Fruit fly (Drosophila melanogaster) whole organism, embryonic: Measurements from ENCODE around the gene Mon1.

Experiments
- Atf-2 ChIP-seq: fragments of 200-800 bp; sonication (Bioruptor generic); optimal IDR thresholded peaks from 2 replicates; lab custom pipeline; 2016; ENCODE audit warnings: missing biosample characterization, missing genetic modification characterization
- CG10209 ChIP-seq: fragments of 200-800 bp; sonication (Bioruptor generic); optimal IDR thresholded peaks from 3 replicates; lab custom pipeline; 2017; ENCODE audit warnings: missing biosample characterization, mild to moderate bottlenecking, missing genetic modification characterization, missing genetic modification reagents
- CG11085 ChIP-seq: fragments of 200-800 bp; sonication (Bioruptor generic); IDR thresholded peaks from 2 replicates; pipeline ENCODE4 v1.3.6; 2022; ENCODE audit warnings: missing biosample characterization, missing genetic modification characterization
- CG11398 ChIP-seq: fragments of 200-800 bp; sonication (Bioruptor generic); optimal IDR thresholded peaks from 2 replicates; lab custom pipeline; 2016; ENCODE audit warnings: missing biosample characterization, missing genetic modification characterization
- CG12071 ChIP-seq: fragments of 200-800 bp; sonication (Bioruptor generic); optimal IDR thresholded peaks from 3 replicates; lab custom pipeline; 2018; ENCODE audit warnings: missing biosample characterization, mild to moderate bottlenecking, missing genetic modification characterization
- CG12942 ChIP-seq: fragments of 200-800 bp; sonication (Bioruptor generic); optimal IDR thresholded peaks from 3 replicates; lab custom pipeline; 2016; ENCODE audit warnings: missing biosample characterization, missing genetic modification characterization
- CG15601 ChIP-seq: fragments of 200-800 bp; sonication (Bioruptor generic); optimal IDR thresholded peaks from 3 replicates; lab custom pipeline; 2019; ENCODE audit warnings: missing biosample characterization, mild to moderate bottlenecking, missing genetic modification characterization, moderate library complexity
- CG1603 ChIP-seq: fragments of 200-800 bp; sonication (Bioruptor generic); optimal IDR thresholded peaks from 2 replicates; lab custom pipeline; 2019; ENCODE audit warnings: missing biosample characterization, mild to moderate bottlenecking, missing genetic modification characterization, moderate library complexity
- CG16815 ChIP-seq: fragments of 200-800 bp; sonication (Bioruptor generic); optimal IDR thresholded peaks from 3 replicates; lab custom pipeline; 2017; ENCODE audit warnings: missing biosample characterization, mild to moderate bottlenecking, missing genetic modification characterization
- CG17612 ChIP-seq: fragments of 200-800 bp; sonication (Bioruptor generic); IDR thresholded peaks from 2 replicates; pipeline ENCODE4 v1.3.6; 2022; ENCODE audit warnings: missing biosample characterization, missing genetic modification characterization
- CG18476 ChIP-seq: fragments of 200-800 bp; sonication (Bioruptor generic); optimal IDR thresholded peaks from 2 replicates; lab custom pipeline; 2016; ENCODE audit warnings: missing biosample characterization, mild to moderate bottlenecking, missing genetic modification characterization
- CG18619 ChIP-seq: fragments of 200-800 bp; sonication (Bioruptor generic); optimal IDR thresholded peaks from 3 replicates; lab custom pipeline; 2017; ENCODE audit warnings: missing biosample characterization, mild to moderate bottlenecking, missing genetic modification characterization
- CG2678 ChIP-seq: fragments of 200-800 bp; sonication (Bioruptor generic); optimal IDR thresholded peaks from 3 replicates; lab custom pipeline; 2019; ENCODE audit warnings: missing biosample characterization, mild to moderate bottlenecking, missing genetic modification characterization, moderate library complexity
- CG3995 ChIP-seq: fragments of 200-800 bp; sonication (Bioruptor generic); optimal IDR thresholded peaks from 3 replicates; lab custom pipeline; 2016; ENCODE audit warnings: missing biosample characterization, missing genetic modification characterization
- CG42726 ChIP-seq: fragments of 200-800 bp; sonication (Bioruptor generic); IDR thresholded peaks from 2 replicates; pipeline ENCODE4 v1.3.6; 2022; ENCODE audit warnings: missing biosample characterization, missing genetic modification characterization; ENCODE audit not compliant: partially characterized antibody
- CG6175 ChIP-seq: fragments of 200-800 bp; sonication (Bioruptor generic); IDR thresholded peaks from 3 replicates; pipeline ENCODE4 v1.3.6; 2022; ENCODE audit warnings: missing biosample characterization, missing genetic modification characterization
- CG6254 ChIP-seq: fragments of 200-800 bp; sonication (Bioruptor generic); optimal IDR thresholded peaks from 3 replicates; lab custom pipeline; 2017; ENCODE audit warnings: mild to moderate bottlenecking, missing biosample characterization, missing genetic modification reagents, missing genetic modification characterization
- CG6689 ChIP-seq: fragments of 200-800 bp; sonication (Bioruptor generic); IDR thresholded peaks from 2 replicates; pipeline ENCODE4 v1.3.6; 2022; ENCODE audit warnings: missing biosample characterization, missing genetic modification characterization
- CG6813 ChIP-seq: fragments of 200-800 bp; sonication (Bioruptor generic); optimal IDR thresholded peaks from 2 replicates; lab custom pipeline; 2017; ENCODE audit warnings: missing biosample characterization, missing genetic modification characterization, mild to moderate bottlenecking, moderate library complexity, missing genetic modification reagents
- CG8944 ChIP-seq: fragments of 200-800 bp; sonication (Bioruptor generic); optimal IDR thresholded peaks from 3 replicates; lab custom pipeline; 2016; ENCODE audit warnings: missing biosample characterization, missing genetic modification characterization
- CTCF ChIP-seq: fragments of 200-800 bp; sonication (Bioruptor generic); optimal IDR thresholded peaks from 2 replicates; lab custom pipeline; 2017; ENCODE audit warnings: missing biosample characterization, mild to moderate bottlenecking, missing genetic modification characterization, moderate library complexity
- GATAe ChIP-seq: fragments of 200-800 bp; sonication (Bioruptor generic); conservative IDR thresholded peaks from 2 replicates; pipeline ENCODE4 v1.3.6; 2022; ENCODE audit warnings: missing biosample characterization, missing genetic modification characterization
- HLHmδ ChIP-seq: fragments of 200-800 bp; sonication (Bioruptor generic); optimal IDR thresholded peaks from 2 replicates; lab custom pipeline; 2018; ENCODE audit warnings: missing biosample characterization, mild to moderate bottlenecking, missing genetic modification characterization, moderate library complexity
- HmgD ChIP-seq: fragments of 200-800 bp; sonication (Bioruptor generic); optimal IDR thresholded peaks from 3 replicates; lab custom pipeline; 2016; ENCODE audit warnings: missing biosample characterization, missing genetic modification characterization
- HmgZ ChIP-seq: fragments of 200-800 bp; sonication (Bioruptor generic); optimal IDR thresholded peaks from 2 replicates; lab custom pipeline; 2018; ENCODE audit warnings: missing biosample characterization, mild to moderate bottlenecking, missing genetic modification characterization
- Hr39 ChIP-seq: fragments of >200 bp; optimal IDR thresholded peaks from 2 replicates; lab custom pipeline; 2017
- Hr78 ChIP-seq, 2 experiments: fragments of 200-800 bp in 1 of 2; fragments of >200 bp in 1 of 2; sonication (Bioruptor generic) in 1 of 2; optimal IDR thresholded peaks; 2 replicates each; lab custom pipeline; 2017 to 2019; ENCODE audit warnings: missing biosample characterization in 2 of 2, missing genetic modification characterization in 2 of 2, mild to moderate bottlenecking in 1 of 2, moderate library complexity in 1 of 2
- NfI ChIP-seq: fragments of 200-800 bp; sonication (Bioruptor generic); optimal IDR thresholded peaks from 3 replicates; lab custom pipeline; 2018; ENCODE audit warnings: missing biosample characterization, mild to moderate bottlenecking, missing genetic modification characterization, moderate library complexity
- Oli ChIP-seq: fragments of 200-800 bp; sonication (Bioruptor generic); optimal IDR thresholded peaks from 2 replicates; lab custom pipeline; 2018; ENCODE audit warnings: missing biosample characterization, mild to moderate bottlenecking, missing genetic modification characterization, moderate library complexity
- TFAM ChIP-seq: fragments of 200-800 bp; sonication (Bioruptor generic); optimal IDR thresholded peaks from 2 replicates; lab custom pipeline; 2017; ENCODE audit warnings: missing biosample characterization, missing genetic modification characterization, inconsistent platforms
- chif ChIP-seq, 2 experiments: fragments of 200-800 bp; sonication (Bioruptor generic); optimal IDR thresholded peaks; 3 replicates each; lab custom pipeline; 2016; ENCODE audit warnings: missing biosample characterization in 2 of 2, missing genetic modification characterization in 2 of 2
- ci ChIP-seq: fragments of 200-800 bp; sonication (Bioruptor generic); IDR thresholded peaks from 3 replicates; pipeline ENCODE4 v1.3.6; 2022; ENCODE audit warnings: missing biosample characterization, missing genetic modification characterization
- croc ChIP-seq: fragments of 200-800 bp; sonication (Bioruptor generic); conservative IDR thresholded peaks from 3 replicates; pipeline ENCODE4 v1.3.6; 2022; ENCODE audit warnings: missing biosample characterization, missing genetic modification characterization
- emc ChIP-seq: fragments of 200-800 bp; sonication (Bioruptor generic); optimal IDR thresholded peaks from 2 replicates; lab custom pipeline; 2016; ENCODE audit warnings: missing biosample characterization, missing genetic modification characterization
- fd96Cb ChIP-seq: fragments of 200-800 bp; sonication (Bioruptor generic); optimal IDR thresholded peaks from 2 replicates; lab custom pipeline; 2018; ENCODE audit warnings: missing biosample characterization, mild to moderate bottlenecking, missing genetic modification characterization, moderate library complexity
- grn ChIP-seq: fragments of 200-800 bp; sonication (Bioruptor generic); optimal IDR thresholded peaks from 3 replicates; lab custom pipeline; 2017; ENCODE audit warnings: missing biosample characterization, missing genetic modification characterization
- gt ChIP-seq: fragments of 200-800 bp; sonication (Bioruptor generic); IDR thresholded peaks from 2 replicates; pipeline ENCODE4 v1.3.6; 2022; ENCODE audit warnings: missing biosample characterization, missing genetic modification characterization
- her ChIP-seq: fragments of 200-800 bp; sonication (Bioruptor generic); optimal IDR thresholded peaks from 2 replicates; lab custom pipeline; 2016; ENCODE audit warnings: missing biosample characterization, missing genetic modification characterization
- inv ChIP-seq: fragments of 200-800 bp; sonication (Bioruptor generic); IDR thresholded peaks from 2 replicates; pipeline ENCODE4 v1.3.6; 2022; ENCODE audit warnings: missing biosample characterization, missing genetic modification characterization; ENCODE audit not compliant: partially characterized antibody
- lola ChIP-seq, 3 experiments: fragments of >200 bp in 2 of 3; fragments of 200-800 bp in 1 of 3; sonication (Bioruptor generic) in 1 of 3; optimal IDR thresholded peaks; 2 replicates each; lab custom pipeline; 2017 to 2019; ENCODE audit warnings: missing biosample characterization in 3 of 3, missing genetic modification characterization in 3 of 3, mild to moderate bottlenecking in 1 of 3, moderate library complexity in 1 of 3
- nom ChIP-seq: fragments of 200-800 bp; sonication (Bioruptor generic); optimal IDR thresholded peaks from 2 replicates; lab custom pipeline; 2017; ENCODE audit warnings: missing biosample characterization, missing genetic modification characterization, mild to moderate bottlenecking, moderate library complexity, missing genetic modification reagents
- oc ChIP-seq: fragments of 200-800 bp; sonication (Bioruptor generic); optimal IDR thresholded peaks from 2 replicates; lab custom pipeline; 2018; ENCODE audit warnings: missing biosample characterization, mild to moderate bottlenecking, missing genetic modification characterization, moderate library complexity
- shn ChIP-seq: fragments of 200-800 bp; sonication (Bioruptor generic); optimal IDR thresholded peaks from 3 replicates; lab custom pipeline; 2016; ENCODE audit warnings: missing biosample characterization, missing genetic modification characterization
- slou ChIP-seq: fragments of 200-800 bp; sonication (Bioruptor generic); optimal IDR thresholded peaks from 3 replicates; lab custom pipeline; 2016; ENCODE audit warnings: missing biosample characterization, missing genetic modification characterization
- slp2 ChIP-seq: fragments of 200-800 bp; sonication (Bioruptor generic); optimal IDR thresholded peaks from 2 replicates; lab custom pipeline; 2016; ENCODE audit warnings: missing biosample characterization, missing genetic modification characterization
- tap ChIP-seq: fragments of 200-800 bp; optimal IDR thresholded peaks from 3 replicates; lab custom pipeline; 2019; ENCODE audit warnings: missing biosample characterization, mild to moderate bottlenecking, missing genetic modification characterization, moderate library complexity
- tx ChIP-seq: fragments of 200-800 bp; sonication (Bioruptor generic); optimal IDR thresholded peaks from 2 replicates; lab custom pipeline; 2016; ENCODE audit warnings: missing biosample characterization, missing genetic modification characterization
- unpg ChIP-seq: fragments of 200-800 bp; sonication (Bioruptor generic); optimal IDR thresholded peaks from 3 replicates; lab custom pipeline; 2018; ENCODE audit warnings: missing biosample characterization, mild to moderate bottlenecking, missing genetic modification characterization, moderate library complexity
- usp ChIP-seq: fragments of >200 bp; optimal IDR thresholded peaks from 2 replicates; lab custom pipeline; 2017; ENCODE audit warnings: missing biosample characterization, missing genetic modification characterization
- vnd ChIP-seq: fragments of 200-800 bp; sonication (Bioruptor generic); IDR thresholded peaks from 3 replicates; pipeline ENCODE4 v1.3.6; 2022; ENCODE audit warnings: missing biosample characterization, missing genetic modification characterization; ENCODE audit not compliant: partially characterized antibody
- z ChIP-seq: fragments of 200-800 bp; sonication (Bioruptor generic); IDR thresholded peaks from 3 replicates; pipeline ENCODE4 v1.3.6; 2022; ENCODE audit warnings: missing biosample characterization, missing genetic modification characterization
- zf30C ChIP-seq: fragments of 200-800 bp; sonication (Bioruptor generic); optimal IDR thresholded peaks from 3 replicates; lab custom pipeline; 2018; ENCODE audit warnings: missing biosample characterization, mild to moderate bottlenecking, missing genetic modification characterization

Gene Mon1

DNA sequence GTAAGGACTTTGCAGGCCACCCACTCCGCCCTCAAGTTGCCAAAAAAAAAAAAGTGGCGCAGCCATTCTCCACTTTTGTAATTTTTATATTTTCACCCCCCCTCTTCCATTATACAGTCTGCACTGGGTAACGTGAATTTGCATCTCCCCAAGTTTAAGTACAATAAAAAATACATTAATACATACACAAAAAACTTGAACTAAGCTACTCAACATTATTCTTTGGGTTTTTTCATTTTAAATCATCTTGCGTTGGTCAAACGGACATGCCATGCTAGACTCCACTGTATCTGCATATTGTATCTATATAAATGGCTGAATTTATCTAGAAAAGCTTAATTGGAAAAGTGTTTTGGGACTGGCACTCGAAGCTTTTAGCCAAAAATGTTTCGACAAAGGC, 11.1 kb downstream of the Mon1 start (continued):
- no peak for TF ChIP-seq CG16815
- no peak for TF ChIP-seq HmgD (GFP tag; lab: Kevin White, UChicago)
- TF ChIP-seq fd96Cb = peak; percentile 38
- TF ChIP-seq CG6689 (GFP tag; lab: Robert Waterston, UW) = peak; percentile 65
- no peak for TF ChIP-seq CG18619 (GFP tag; lab: Kevin White, UChicago)
- no peak for TF ChIP-seq usp (GFP tag; lab: Kevin White, UChicago)
- TF ChIP-seq her = no peak
- TF ChIP-seq tx (GFP tag; lab: Kevin White, UChicago) = no peak
- TF ChIP-seq lola (GFP tag; optimal IDR thresholded peaks at IDR 0.05; lab: Kevin White, UChicago) = no peak
- TF ChIP-seq CG8944 (GFP tag; lab: Kevin White, UChicago) = no peak
- no peak for TF ChIP-seq GATAe (GFP tag; lab: Robert Waterston, UW)
- no peak for TF ChIP-seq z (GFP tag; lab: Robert Waterston, UW)
- TF ChIP-seq CG3995 (GFP tag; lab: Kevin White, UChicago) = no peak
- no peak for TF ChIP-seq Atf-2 (GFP tag; lab: Kevin White, UChicago)
- TF ChIP-seq CG1603 = no peak
- no peak for TF ChIP-seq shn (GFP tag; lab: Kevin White, UChicago)
- TF ChIP-seq CG42726 (GFP tag; lab: Robert Waterston, UW) = no peak
- TF ChIP-seq CG17612 (GFP tag; lab: Robert Waterston, UW) = no peak
- TF ChIP-seq Hr78 (GFP tag; optimal IDR thresholded peaks at IDR 0.05; lab: Kevin White, UChicago) = no peak
- peak; percentile 8 for TF ChIP-seq CG6813 (GFP tag; lab: Kevin White, UChicago)
- TF ChIP-seq HLHmδ (GFP tag; lab: Kevin White, UChicago) = no peak
- no peak for TF ChIP-seq HmgZ
- TF ChIP-seq NfI = no peak
- no peak for TF ChIP-seq unpg (GFP tag; lab: Kevin White, UChicago)
- TF ChIP-seq CG18476 (GFP tag; lab: Kevin White, UChicago) = no peak
- no peak for TF ChIP-seq CG12942 (GFP tag; lab: Kevin White, UChicago)
- TF ChIP-seq Hr39 = no peak
- no peak for TF ChIP-seq CG15601 (tag; lab: Kevin White, UChicago)
- no peak for TF ChIP-seq CG6254 (GFP tag; lab: Kevin White, UChicago)
- TF ChIP-seq CG6175 (GFP tag; lab: Robert Waterston, UW) = 0 out of 3 replicates have a peak, but pooled peaks have one; percentile 37
- TF ChIP-seq inv (GFP tag; lab: Robert Waterston, UW) = no peak
- TF ChIP-seq grn (GFP tag; lab: Kevin White, UChicago) = no peak
- peak; percentile 70 for TF ChIP-seq CG2678 (tag; lab: Kevin White, UChicago)
- peak; percentile 45 for TF ChIP-seq CG12071 (GFP tag; lab: Kevin White, UChicago)
- no peak for TF ChIP-seq TFAM (GFP tag; lab: Kevin White, UChicago)
- no peak for TF ChIP-seq CTCF (GFP tag; lab: Kevin White, UChicago)
- no peak for TF ChIP-seq nom
- no peak for TF ChIP-seq CG10209 (GFP tag; lab: Kevin White, UChicago)
- no peak for TF ChIP-seq croc
- TF ChIP-seq Oli (tag; lab: Kevin White, UChicago) = peak; percentile 6
- TF ChIP-seq chif (GFP tag; optimal IDR thresholded peaks at IDR 0.05; lab: Kevin White, UChicago) = no peak
- no peak for TF ChIP-seq CG11398 (GFP tag; lab: Kevin White, UChicago)
- no peak for TF ChIP-seq emc (GFP tag; lab: Kevin White, UChicago)
- 0 out of 3 replicates have a peak, but pooled peaks have one; percentile 46 for TF ChIP-seq ci (GFP tag; lab: Robert Waterston, UW)
- TF ChIP-seq slou = no peak
- TF ChIP-seq vnd (GFP tag; lab: Robert Waterston, UW) = no peak
- TF ChIP-seq slp2 (GFP tag; lab: Kevin White, UChicago) = no peak
- TF ChIP-seq zf30C = no peak
- TF ChIP-seq gt = no peak
- TF ChIP-seq tap (tag; lab: Kevin White, UChicago) = peak; percentile 30
- TF ChIP-seq CG11085 = no peak
- TF ChIP-seq oc = no peak
